In the genomic region with DNA sequence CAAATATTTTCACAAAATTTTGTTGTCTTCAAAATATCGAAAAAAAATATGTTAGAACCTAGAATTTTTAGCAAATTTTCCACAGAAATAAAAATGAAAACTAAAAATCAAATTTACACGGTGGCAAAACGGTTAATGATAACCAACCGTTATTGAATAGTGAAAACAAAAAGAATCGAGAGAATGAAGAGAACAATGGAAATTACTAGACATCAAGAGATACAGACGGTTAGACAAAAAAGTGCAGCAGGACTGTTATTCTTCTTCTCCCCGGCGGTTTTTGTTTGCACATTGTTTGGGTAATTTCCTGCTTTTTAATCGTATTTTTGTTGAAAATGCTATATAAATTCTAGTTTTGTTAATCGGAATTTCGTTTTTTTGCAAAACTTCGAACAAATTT, we compare ENCODE assay signal across 5 worm cellular contexts.
A peak's percentile ranks its signal among the peaks of the same experiment; 100 is the strongest.
TF ChIP-seq lines count a peak whose summit lies in the region.

No protein-coding gene starts in this region.

TF ChIP-seq in whole organism, L1 larva, 84 proteins besides CTCF, POLR2A, EP300 and RAD21:
- TF ChIP-seq blmp-1 (tag; optimal IDR thresholded peaks at IDR 0.05; lab: Kevin White, UChicago): peak; percentile 54
- no peak for TF ChIP-seq nhr-11 (tag; optimal IDR thresholded peaks at IDR 0.05; lab: Kevin White, UChicago)

TF ChIP-seq in whole organism, L3 larva, 47 proteins besides CTCF, POLR2A, EP300 and RAD21:
- TF ChIP-seq elt-2 (tag; optimal IDR thresholded peaks at IDR 0.05; lab: Kevin White, UChicago) (peak; percentile 11), pha-4 (tag; optimal IDR thresholded peaks at IDR 0.05; lab: Kevin White, UChicago) (peak; percentile 61), ceh-82 (tag; optimal IDR thresholded peaks at IDR 0.05; lab: Kevin White, UChicago) (no peak), nfya-1 (tag; optimal IDR thresholded peaks at IDR 0.05; lab: Kevin White, UChicago; ENCODE audit: insufficient read depth) (peak; percentile 0)

TF ChIP-seq in whole organism, L4 larva, 104 proteins besides CTCF, POLR2A, EP300 and RAD21:
- TF ChIP-seq dve-1 (tag; optimal IDR thresholded peaks at IDR 0.05; lab: Kevin White, UChicago; ENCODE audit: insufficient read depth) (peak; percentile 22), daf-16 (GFP tag; optimal IDR thresholded peaks at IDR 0.05; lab: Kevin White, UChicago) (no peak), daf-16 (tag; optimal IDR thresholded peaks at IDR 0.05; lab: Kevin White, UChicago) (peak; percentile 42), unc-39 (tag; optimal IDR thresholded peaks at IDR 0.05; lab: Kevin White, UChicago) (no peak)

TF ChIP-seq in whole organism, late embryonic, 69 proteins besides CTCF, POLR2A, EP300 and RAD21:
- no peak for TF ChIP-seq pha-4 (tag; optimal IDR thresholded peaks at IDR 0.05; lab: Kevin White, UChicago)
- TF ChIP-seq hlh-6 (tag; optimal IDR thresholded peaks at IDR 0.05; lab: Kevin White, UChicago): no peak
- no peak for TF ChIP-seq tbx-7 (tag; optimal IDR thresholded peaks at IDR 0.05; lab: Kevin White, UChicago)
- TF ChIP-seq sox-2 (GFP tag; IDR thresholded peaks at IDR 0.05; lab: Robert Waterston, UW): peak; percentile 77
- no peak for TF ChIP-seq pha-2 (tag; optimal IDR thresholded peaks at IDR 0.05; lab: Kevin White, UChicago)
- no peak for TF ChIP-seq ceh-24 (tag; optimal IDR thresholded peaks at IDR 0.05; lab: Kevin White, UChicago)

TF ChIP-seq in whole organism, young adult, 124 proteins besides CTCF, POLR2A, EP300 and RAD21:
- TF ChIP-seq madf-6 (GFP tag; IDR thresholded peaks at IDR 0.05; lab: Robert Waterston, UW) (no peak), hmg-1.2 (GFP tag; IDR thresholded peaks at IDR 0.05; lab: Robert Waterston, UW) (peak; percentile 38; the same call in 1 of the 2 replicates)
